Fruit fly (Drosophila melanogaster) whole organism, pupa: ENCODE data around the gene Chd3.
"Not testable (repeated sequence)": the region's sequence is repeated elsewhere in the genome, so short reads cannot be mapped to it uniquely, and the experiment has no call there.

Source experiments
- CG10348 ChIP-seq: fragments of 200-800 bp; sonication (Bioruptor generic); IDR thresholded peaks from 2 replicates; pipeline ENCODE4 v1.3.6; 2022; ENCODE audit warnings: missing biosample characterization, missing genetic modification characterization
- CG12605 ChIP-seq: fragments of 200-800 bp; sonication (Bioruptor generic); IDR thresholded peaks from 2 replicates; pipeline ENCODE4 v1.3.6; 2022; ENCODE audit warnings: missing biosample characterization, missing genetic modification characterization
- CG13204 ChIP-seq: fragments of 200-800 bp; sonication (Bioruptor generic); optimal IDR thresholded peaks from 2 replicates; lab custom pipeline; 2018; ENCODE audit warnings: missing biosample characterization, mild to moderate bottlenecking, missing genetic modification characterization, moderate library complexity
- CG14655 ChIP-seq: fragments of 200-800 bp; sonication (Bioruptor generic); optimal IDR thresholded peaks from 3 replicates; lab custom pipeline; 2017; ENCODE audit warnings: mild to moderate bottlenecking, missing biosample characterization, missing genetic modification reagents, missing genetic modification characterization
- CG15710 ChIP-seq: fragments of 200-800 bp; sonication (Bioruptor generic); optimal IDR thresholded peaks from 2 replicates; lab custom pipeline; 2018; ENCODE audit warnings: missing biosample characterization, mild to moderate bottlenecking, missing genetic modification characterization, moderate library complexity
- CG17806 ChIP-seq: fragments of 200-800 bp; sonication (Bioruptor generic); optimal IDR thresholded peaks from 2 replicates; lab custom pipeline; 2018; ENCODE audit warnings: missing biosample characterization, mild to moderate bottlenecking, missing genetic modification characterization, moderate library complexity
- CG32121 ChIP-seq: fragments of 200-800 bp; sonication (Bioruptor generic); IDR thresholded peaks from 2 replicates; pipeline ENCODE4 v1.3.6; 2022; ENCODE audit warnings: missing biosample characterization, missing genetic modification characterization
- CG34367 ChIP-seq: fragments of 200-800 bp; sonication (Bioruptor generic); optimal IDR thresholded peaks from 2 replicates; lab custom pipeline; 2018; ENCODE audit warnings: missing biosample characterization, mild to moderate bottlenecking, missing genetic modification characterization
- CG4496 ChIP-seq: fragments of 200-800 bp; sonication (Bioruptor generic); IDR thresholded peaks from 3 replicates; pipeline ENCODE4 v1.3.6; 2022; ENCODE audit warnings: missing biosample characterization, missing genetic modification characterization
- CG8159 ChIP-seq: fragments of 200-800 bp; sonication (Bioruptor generic); optimal IDR thresholded peaks from 3 replicates; lab custom pipeline; 2018; ENCODE audit warnings: missing biosample characterization, mild to moderate bottlenecking, missing genetic modification characterization, moderate library complexity
- CG8301 ChIP-seq: fragments of 200-800 bp; sonication (Bioruptor generic); optimal IDR thresholded peaks from 2 replicates; lab custom pipeline; 2018; ENCODE audit warnings: missing biosample characterization, mild to moderate bottlenecking, missing genetic modification characterization
- CG9948 ChIP-seq: fragments of 200-800 bp; sonication (Bioruptor generic); optimal IDR thresholded peaks from 2 replicates; lab custom pipeline; 2018; ENCODE audit warnings: missing biosample characterization, mild to moderate bottlenecking, missing genetic modification characterization, moderate library complexity
- D1 ChIP-seq: fragments of 200-800 bp; sonication (Bioruptor generic); optimal IDR thresholded peaks from 2 replicates; lab custom pipeline; 2018; ENCODE audit warnings: missing biosample characterization, mild to moderate bottlenecking, missing genetic modification characterization, moderate library complexity
- EcR ChIP-seq: fragments of 200-800 bp; sonication (Bioruptor generic); optimal IDR thresholded peaks from 3 replicates; lab custom pipeline; 2019; ENCODE audit warnings: missing biosample characterization, missing genetic modification characterization, mild to moderate bottlenecking, moderate library complexity, missing genetic modification reagents
- Ets98B ChIP-seq: fragments of 200-800 bp; sonication (Bioruptor generic); IDR thresholded peaks from 2 replicates; pipeline ENCODE4 v1.3.6; 2022; ENCODE audit warnings: missing biosample characterization, missing genetic modification characterization
- Pif1B ChIP-seq: fragments of 200-800 bp; sonication (Bioruptor generic); optimal IDR thresholded peaks from 3 replicates; lab custom pipeline; 2016; ENCODE audit warnings: missing biosample characterization, missing genetic modification characterization
- Snoo ChIP-seq: fragments of 200-800 bp; sonication (Bioruptor generic); optimal IDR thresholded peaks from 3 replicates; lab custom pipeline; 2017; ENCODE audit warnings: missing biosample characterization, mild to moderate bottlenecking, missing genetic modification characterization, inconsistent platforms
- fd96Ca ChIP-seq: fragments of 200-800 bp; sonication (Bioruptor generic); IDR thresholded peaks from 3 replicates; pipeline ENCODE4 v1.3.6; 2022; ENCODE audit warnings: missing biosample characterization, missing genetic modification characterization
- gl ChIP-seq: fragments of 200-800 bp; sonication (Bioruptor generic); optimal IDR thresholded peaks from 2 replicates; lab custom pipeline; 2018; ENCODE audit warnings: missing biosample characterization, mild to moderate bottlenecking, missing genetic modification characterization
- rn ChIP-seq: fragments of 200-800 bp; sonication (Bioruptor generic); IDR thresholded peaks from 2 replicates; pipeline ENCODE4 v1.3.6; 2022; ENCODE audit warnings: missing biosample characterization, missing genetic modification characterization

The Chd3 gene

DNA sequence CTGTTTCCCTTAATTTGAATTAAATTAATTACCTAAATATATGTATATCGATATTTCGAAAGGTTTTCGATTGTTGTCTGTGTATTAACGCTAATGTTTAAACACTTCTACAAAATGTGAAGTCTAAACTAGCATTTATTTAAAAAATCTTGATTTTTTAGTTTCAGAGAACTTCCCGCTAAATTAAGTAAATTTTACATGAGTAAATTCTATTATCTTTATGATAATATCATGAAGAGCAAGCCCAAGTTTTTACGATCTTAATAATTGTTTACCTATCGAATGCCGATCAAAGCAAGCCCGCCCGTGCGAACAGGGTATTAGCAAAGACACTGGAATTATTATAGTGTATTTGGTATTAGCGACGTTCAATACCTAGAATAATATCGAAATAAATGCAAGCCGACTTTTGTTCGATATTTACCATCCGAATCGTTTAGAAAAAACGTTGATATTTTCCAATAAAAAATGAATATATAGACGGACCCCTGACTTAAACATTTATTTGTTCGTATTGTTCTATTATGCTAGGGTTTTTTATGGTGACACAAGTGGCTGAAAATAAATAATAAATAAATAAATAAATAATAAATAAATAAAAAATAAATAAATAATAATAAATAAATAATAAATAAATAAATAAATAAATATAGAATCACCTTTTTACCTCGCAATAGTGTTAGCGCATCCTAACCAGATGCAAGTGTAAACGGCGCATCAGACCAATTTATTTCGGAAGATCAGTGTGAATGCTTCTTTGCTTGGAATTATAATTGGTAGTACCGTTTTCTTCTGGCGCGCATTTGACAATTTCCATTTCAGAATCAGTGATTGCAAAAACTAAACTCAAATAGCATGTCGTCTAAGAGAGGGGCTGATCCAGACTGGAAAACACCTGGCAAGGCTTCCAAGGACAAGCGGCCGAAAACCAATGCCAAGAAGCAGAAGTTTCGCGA is at the start of gene Chd3, which contains the start of gene CG33062:
Gene Chd3, plus strand, starts transcription at position 780 of the 956 bp plus-strand sequence.
Gene CG33062, minus strand, starts transcription at position 51 of the 956 bp plus-strand sequence.
- TF ChIP-seq Snoo (no peak), CG14655 (peak; percentile 40), CG8159 (peak; percentile 29)
- TF ChIP-seq, all 21 proteins: peak for 2

DNA sequence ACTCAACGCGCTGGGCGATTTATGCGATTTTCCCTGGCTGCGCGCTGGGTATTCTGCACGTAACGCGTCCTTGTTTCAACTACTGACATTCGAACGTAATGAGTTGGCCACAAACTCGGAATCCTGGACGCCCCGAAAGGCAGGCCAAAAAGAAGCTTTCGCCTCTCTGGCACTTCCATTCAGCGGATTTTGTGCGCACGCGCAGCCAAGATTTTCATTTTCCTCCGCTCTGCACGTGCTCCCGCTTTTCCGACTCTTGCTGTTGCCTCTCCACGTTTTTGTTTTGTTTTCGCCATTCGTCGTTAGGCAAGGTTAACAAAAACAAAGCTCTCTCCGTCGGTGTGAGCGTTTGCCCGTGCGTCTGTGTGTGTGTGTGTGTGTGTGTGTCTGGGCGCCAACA is 34.2 kb upstream of the Chd3 start, which contains the start of gene CG32206:
Gene CG32206, minus strand, starts transcription at position 101 of the 400 bp plus-strand sequence.
- TF ChIP-seq Snoo (no peak), CG4496 (no peak), fd96Ca (GFP tag; lab: Robert Waterston, UW) (no peak), EcR (no peak), Ets98B (GFP tag; lab: Robert Waterston, UW) (no peak), CG17806 (tag; lab: Kevin White, UChicago) (no peak)

DNA sequence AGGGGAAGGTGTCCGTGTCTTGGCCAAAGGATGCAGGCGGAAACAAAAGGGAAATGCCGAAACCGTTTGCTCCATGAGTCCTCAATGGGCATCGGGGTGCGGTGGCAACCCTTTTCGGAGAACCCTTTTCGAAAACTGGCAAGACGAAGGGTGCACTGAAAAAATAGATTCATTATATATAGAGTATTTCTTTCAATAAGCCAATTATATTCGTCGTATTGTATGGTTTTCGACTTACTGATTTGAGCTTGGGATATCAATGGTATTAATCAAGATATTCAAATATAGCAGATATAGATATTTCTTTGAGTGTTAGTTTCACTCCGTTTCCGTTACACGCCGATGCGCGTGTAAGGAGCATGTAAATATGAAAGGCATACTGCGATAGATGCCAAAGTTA is 4.7 kb upstream of the Chd3 start:
- TF ChIP-seq CG8301 (tag; lab: Kevin White, UChicago) (no peak), CG4496 (peak; percentile 20; the same call in 1 of the 3 replicates), CG8159 (peak; percentile 54), rn (GFP tag; lab: Robert Waterston, UW) (no peak), fd96Ca (GFP tag; lab: Robert Waterston, UW) (no peak), CG13204 (no peak), gl (no peak), CG12605 (GFP tag; lab: Robert Waterston, UW) (no peak), CG10348 (GFP tag; lab: Robert Waterston, UW) (no peak), CG9948 (tag; lab: Kevin White, UChicago) (peak; percentile 25), CG34367 (no peak), CG17806 (tag; lab: Kevin White, UChicago) (no peak), Snoo (no peak), CG32121 (GFP tag; lab: Robert Waterston, UW) (no peak), EcR (no peak), CG15710 (tag; lab: Kevin White, UChicago) (peak; percentile 36)

DNA sequence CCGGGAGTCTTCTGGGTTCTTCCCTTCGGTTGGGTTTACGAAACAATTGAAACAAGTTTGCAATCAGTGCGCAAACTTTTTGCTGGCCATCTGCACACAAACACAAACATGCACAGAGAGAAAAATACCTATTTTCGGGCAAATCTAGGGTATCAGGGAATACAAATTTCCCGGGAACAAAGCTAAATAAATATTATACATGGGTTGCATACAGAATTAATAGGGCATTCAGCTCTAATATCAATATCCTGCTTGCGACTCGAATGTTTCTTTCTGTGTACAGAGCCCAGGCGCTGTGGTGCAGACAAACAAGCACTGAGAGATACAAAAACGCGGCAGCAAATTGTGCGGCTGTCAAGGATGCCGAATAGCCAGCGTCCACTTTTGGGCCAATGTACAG is 2.9 kb upstream of the Chd3 start:
- TF ChIP-seq CG15710 (tag; lab: Kevin White, UChicago) (peak; percentile 22), CG34367 (peak; percentile 0), CG17806 (tag; lab: Kevin White, UChicago) (peak; percentile 32), EcR (no peak), gl (no peak), CG13204 (no peak), CG32121 (GFP tag; lab: Robert Waterston, UW) (no peak), CG9948 (tag; lab: Kevin White, UChicago) (peak; percentile 25), CG8159 (peak; percentile 26), CG12605 (GFP tag; lab: Robert Waterston, UW) (no peak), CG4496 (0 out of 3 replicates have a peak, but pooled peaks have one; percentile 29)
- TF ChIP-seq, all 21 proteins: peak for 6

DNA sequence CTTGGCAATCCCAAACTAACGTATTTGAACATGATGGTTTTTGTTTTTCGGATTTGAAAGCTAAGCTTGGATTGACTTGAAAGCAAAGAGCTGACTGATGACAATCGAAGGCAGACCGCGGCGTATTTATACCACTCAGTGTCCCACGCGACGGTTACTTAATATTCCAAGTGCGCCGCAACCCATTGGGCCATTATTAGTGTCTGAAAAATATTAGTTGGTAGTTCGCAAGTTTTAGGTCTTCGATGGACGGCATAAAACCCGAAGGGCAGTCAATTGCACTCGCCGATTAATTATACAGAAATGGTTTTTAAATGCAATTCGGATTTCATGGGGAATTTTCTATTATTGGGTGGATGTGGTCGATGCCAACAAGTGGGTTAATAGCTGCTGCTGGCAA is 17.7 kb downstream of the Chd3 start, which contains the start of gene CG14095:
Gene CG14095, minus strand, starts transcription at position 101 of the 400 bp plus-strand sequence.
- TF ChIP-seq gl, result no peak
- no peak for TF ChIP-seq CG8159
- no peak for TF ChIP-seq Ets98B (GFP tag; lab: Robert Waterston, UW)
- TF ChIP-seq rn (GFP tag; lab: Robert Waterston, UW), result no peak
- no peak for TF ChIP-seq D1 (tag; lab: Kevin White, UChicago)
- no peak for TF ChIP-seq CG15710 (tag; lab: Kevin White, UChicago)
- TF ChIP-seq CG10348 (GFP tag; lab: Robert Waterston, UW), result no peak
- TF ChIP-seq CG4496, result no peak
- TF ChIP-seq CG14655, result no peak
- TF ChIP-seq CG32121 (GFP tag; lab: Robert Waterston, UW), result no peak
- no peak for TF ChIP-seq fd96Ca (GFP tag; lab: Robert Waterston, UW)
- TF ChIP-seq EcR, result no peak

DNA sequence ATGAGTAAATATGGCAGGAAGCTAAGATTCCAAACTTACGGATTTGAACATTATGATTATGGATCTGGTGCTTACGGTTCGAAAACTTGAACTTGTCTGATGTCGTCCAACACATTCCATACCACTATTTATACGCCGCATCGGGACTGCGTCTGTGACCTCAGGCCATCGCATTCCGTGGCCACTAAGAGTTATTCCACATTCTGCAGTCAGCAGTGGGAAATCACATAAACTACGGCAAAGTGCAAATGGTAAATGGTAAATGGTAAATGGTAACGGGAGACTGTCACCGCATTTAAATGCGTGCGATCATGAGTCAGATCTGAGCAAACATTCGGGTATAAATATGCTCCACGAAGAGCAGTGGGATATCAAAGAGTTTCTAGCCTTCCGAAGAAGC is 20.0 kb downstream of the Chd3 start, which contains the start of the genes CG14096 and CG32214:
Gene CG14096, minus strand, starts transcription at position 101 of the 400 bp plus-strand sequence.
Gene CG32214, plus strand, starts transcription at position 368 of the 400 bp plus-strand sequence.
- TF ChIP-seq CG15710 (tag; lab: Kevin White, UChicago); Snoo; CG17806 (tag; lab: Kevin White, UChicago): not testable (repeated sequence)

DNA sequence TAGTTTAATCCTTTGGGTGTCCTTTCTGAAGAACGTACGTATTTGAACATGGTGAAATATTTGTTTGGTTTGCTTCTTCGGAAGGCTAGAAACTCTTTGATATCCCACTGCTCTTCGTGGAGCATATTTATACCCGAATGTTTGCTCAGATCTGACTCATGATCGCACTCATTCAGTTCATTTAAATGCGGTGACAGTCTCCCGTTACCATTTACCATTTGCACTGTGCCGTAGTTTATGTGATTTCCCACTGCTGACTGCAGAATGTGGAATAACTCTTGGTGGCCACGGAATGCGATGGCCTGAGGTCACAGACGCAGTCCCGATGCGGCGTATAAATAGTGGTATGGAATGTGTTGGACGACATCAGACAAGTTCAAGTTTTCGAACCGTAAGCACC is 25.2 kb downstream of the Chd3 start, which contains the start of the genes 825-Oak and CG12519:
Gene 825-Oak, minus strand, starts transcription at position 101 of the 400 bp plus-strand sequence.
Gene CG12519, plus strand, starts transcription at position 364 of the 400 bp plus-strand sequence.
- not testable (repeated sequence) for TF ChIP-seq CG9948 (tag; lab: Kevin White, UChicago); Pif1B; CG17806 (tag; lab: Kevin White, UChicago)
- TF ChIP-seq, all 21 proteins: peak for 0; not testable (repeated sequence) for 21
